Worm (Caenorhabditis elegans) whole organism, L3 larva: ENCODE results near the gene F41C3.8.

ENCODE experiments used
- R02D3.7 ChIP-seq: fragments of 150-350 bp; optimal IDR thresholded peaks from 2 replicates; lab custom pipeline; 2014; ENCODE audit warnings: missing biosample characterization, missing genetic modification characterization
- ceh-9 ChIP-seq: sonication (generic microtip); optimal IDR thresholded peaks from 2 replicates; lab custom pipeline; 2018; ENCODE audit warnings: missing biosample characterization, missing genetic modification characterization
- daf-12 ChIP-seq: fragments of 150-350 bp; optimal IDR thresholded peaks from 2 replicates; lab custom pipeline; 2014; ENCODE audit warnings: missing biosample characterization, missing genetic modification reagents, missing genetic modification characterization
- elt-1 ChIP-seq: fragments of 150-350 bp; optimal IDR thresholded peaks from 2 replicates; lab custom pipeline; 2014; ENCODE audit warnings: missing biosample characterization, missing genetic modification characterization
- jun-1 ChIP-seq: fragments of 150-350 bp; optimal IDR thresholded peaks from 2 replicates; lab custom pipeline; 2014; ENCODE audit warnings: missing biosample characterization, missing genetic modification reagents, missing genetic modification characterization
- nhr-11 ChIP-seq: fragments of 150-350 bp; optimal IDR thresholded peaks from 2 replicates; lab custom pipeline; 2014; ENCODE audit warnings: missing biosample characterization, missing genetic modification characterization
- pha-4 ChIP-seq: fragments of 150-350 bp; optimal IDR thresholded peaks from 2 replicates; lab custom pipeline; 2014; ENCODE audit warnings: missing biosample characterization, missing genetic modification reagents, missing genetic modification characterization
- pqm-1 ChIP-seq: fragments of 150-350 bp; optimal IDR thresholded peaks from 2 replicates; lab custom pipeline; 2017; ENCODE audit warnings: missing biosample characterization, missing genetic modification characterization, inconsistent platforms
- sea-2 ChIP-seq: fragments of 150-350 bp; sonication (generic microtip); optimal IDR thresholded peaks from 4 replicates; lab custom pipeline; 2014; ENCODE audit warnings: missing biosample characterization, missing genetic modification reagents, missing genetic modification characterization
- unc-62 ChIP-seq: fragments of 150-350 bp; sonication (generic microtip); optimal IDR thresholded peaks from 4 replicates; lab custom pipeline; 2014; ENCODE audit warnings: missing biosample characterization, missing genetic modification reagents, missing genetic modification characterization
- zag-1 ChIP-seq: fragments of 150-350 bp; optimal IDR thresholded peaks from 2 replicates; lab custom pipeline; 2014; ENCODE audit warnings: missing biosample characterization, missing genetic modification characterization

DNA sequence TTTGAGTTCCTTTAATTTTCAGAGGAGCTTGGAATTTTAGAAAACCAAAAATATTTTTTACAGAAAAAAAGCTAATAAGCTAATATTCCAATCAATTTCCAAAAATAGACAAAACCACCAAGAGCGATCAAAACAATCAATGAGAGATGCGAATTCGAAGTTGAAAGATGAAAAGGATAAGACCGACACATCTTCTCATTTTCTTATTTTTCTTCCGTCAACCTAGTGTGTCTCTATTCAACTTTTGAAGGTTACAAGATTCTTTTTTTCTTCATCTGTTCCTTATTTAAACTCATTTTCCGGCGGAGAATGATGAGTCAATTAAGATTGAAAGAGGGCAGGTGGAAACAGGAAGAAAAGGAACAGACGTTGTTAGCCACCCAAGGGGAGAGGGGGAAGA, 51.8 kb downstream of the F41C3.8 start:
- TF ChIP-seq unc-62 (GFP tag; lab: Kevin White, UChicago): no peak
- TF ChIP-seq jun-1 (tag; lab: Kevin White, UChicago): no peak
- TF ChIP-seq zag-1 (tag; lab: Kevin White, UChicago): no peak
- TF ChIP-seq pha-4: no peak
- TF ChIP-seq pqm-1: no peak
- TF ChIP-seq sea-2: no peak
- no peak for TF ChIP-seq R02D3.7 (tag; lab: Kevin White, UChicago)
- no peak for TF ChIP-seq ceh-9 (tag; lab: Kevin White, UChicago)
- no peak for TF ChIP-seq daf-12 (tag; lab: Kevin White, UChicago)
- TF ChIP-seq elt-1 (tag; lab: Kevin White, UChicago): no peak
- no peak for TF ChIP-seq nhr-11 (tag; lab: Kevin White, UChicago)
